Worm (Caenorhabditis elegans): ENCODE data around the gene lyst-1.

Gene lyst-1

ce11 chrX:12174686-12175404 is 33.9 kb upstream of the lyst-1 start:
- TF ChIP-seq nhr-80 (tag; optimal IDR thresholded peaks at IDR 0.05) (peak; percentile 60), sptf-2 (GFP tag; optimal IDR thresholded peaks at IDR 0.05) (no peak)

- TF ChIP-seq nhr-80 (tag; optimal IDR thresholded peaks at IDR 0.05) = peak; percentile 32
- TF ChIP-seq rec-8 (tag; optimal IDR thresholded peaks at IDR 0.05) = no peak
Measured at ce11 chrX:12173989-12174388, 33.0 kb upstream of the lyst-1 start.

DNA sequence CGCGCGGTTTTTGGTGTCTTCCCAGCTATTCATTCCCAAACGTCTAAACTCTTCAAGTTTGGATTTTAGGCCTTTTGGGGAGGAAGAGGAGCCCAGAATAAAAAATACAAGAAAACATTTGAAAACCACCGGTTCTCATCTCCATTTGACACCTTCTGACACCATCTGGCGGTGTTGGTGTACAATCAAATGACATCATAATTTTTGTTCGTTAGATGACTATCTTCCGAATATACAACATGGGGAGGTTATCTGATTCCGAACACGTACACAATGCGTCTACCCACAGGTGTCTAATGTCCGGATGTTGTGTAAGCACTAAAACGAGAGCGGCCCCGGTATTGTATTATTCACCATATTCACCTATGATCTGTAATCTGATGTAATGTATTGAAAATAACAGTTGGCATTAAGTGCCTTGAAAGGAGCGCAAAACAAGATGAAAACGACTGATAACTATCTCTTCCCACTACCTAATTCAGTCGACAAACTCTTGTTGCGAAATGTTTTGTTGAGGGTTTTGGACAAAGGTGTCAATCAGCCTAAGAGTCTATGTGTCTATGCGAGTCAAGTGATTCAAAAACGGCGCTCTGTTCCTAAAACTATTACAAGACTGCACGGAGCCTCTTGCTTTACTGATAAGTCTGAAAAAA is 31.7 kb upstream of the lyst-1 start:
- TF ChIP-seq nfya-2 (GFP tag; IDR thresholded peaks at IDR 0.05) (no peak), nfyb-1 (GFP tag; IDR thresholded peaks at IDR 0.05) (peak; percentile 68), ets-4 (GFP tag; optimal IDR thresholded peaks at IDR 0.05) (peak; percentile 71), B0336.3 (GFP tag; IDR thresholded peaks at IDR 0.05) (peak; percentile 33; the same call in 1 of the 2 replicates), tbp1 (GFP tag; optimal IDR thresholded peaks at IDR 0.05) (peak; percentile 14), nhr-80 (tag; optimal IDR thresholded peaks at IDR 0.05) (peak; percentile 98), dox-1 (GFP tag; IDR thresholded peaks at IDR 0.05) (peak; percentile 56; the same call in 1 of the 2 replicates), lin-40 (tag; optimal IDR thresholded peaks at IDR 0.05) (no peak), Y79H2A.3 (GFP tag; conservative IDR thresholded peaks at IDR 0.05) (no peak), ztf-22 (GFP tag; optimal IDR thresholded peaks at IDR 0.05) (peak; percentile 3), nhr-90 (tag; optimal IDR thresholded peaks at IDR 0.05) (peak; percentile 60), atf-7 (tag; optimal IDR thresholded peaks at IDR 0.05) (peak; percentile 6), unc-62 (GFP tag; optimal IDR thresholded peaks at IDR 0.05) (peak; percentile 96), lsl-1 (GFP tag; optimal IDR thresholded peaks at IDR 0.05) (no peak), chd-7 (tag; optimal IDR thresholded peaks at IDR 0.05) (peak; percentile 31), let-607 (tag; optimal IDR thresholded peaks at IDR 0.05) (peak; percentile 43 to 56), cebp-1 (GFP tag; IDR thresholded peaks at IDR 0.05) (peak; percentile 93), cebp-1 (tag; optimal IDR thresholded peaks at IDR 0.05) (peak; percentile 95)

ce11 chrX:12171631-12172348 is 30.8 kb upstream of the lyst-1 start, which contains the start of gene F57G12.1:
TSS of gene F57G12.1 (minus strand) at chrX:12171681.
- TF ChIP-seq ceh-27 (GFP tag; optimal IDR thresholded peaks at IDR 0.05) = peak; percentile 69
- no peak for TF ChIP-seq ceh-100 (GFP tag; IDR thresholded peaks at IDR 0.05)
- no peak for TF ChIP-seq F57C9.4 (tag; optimal IDR thresholded peaks at IDR 0.05)
- no peak for TF ChIP-seq lag-1 (GFP tag; IDR thresholded peaks at IDR 0.05)
- TF ChIP-seq ekl-4 (GFP tag; IDR thresholded peaks at IDR 0.05) = 0 out of 2 replicates have a peak, but pooled peaks have one; percentile 46
- TF ChIP-seq T07F8.4 (tag; optimal IDR thresholded peaks at IDR 0.05) = no peak
- peak; percentile 59 for TF ChIP-seq unc-62 (GFP tag; optimal IDR thresholded peaks at IDR 0.05)
- TF ChIP-seq nhr-179 (tag; optimal IDR thresholded peaks at IDR 0.05) = no peak
- TF ChIP-seq lin-40 (tag; optimal IDR thresholded peaks at IDR 0.05) = peak; percentile 34
- peak; percentile 22; the same call in 1 of the 2 replicates for TF ChIP-seq rcor-1 (GFP tag; IDR thresholded peaks at IDR 0.05)
- TF ChIP-seq hlh-26 (GFP tag; conservative IDR thresholded peaks at IDR 0.05) = no peak
- peak; percentile 1 for TF ChIP-seq F23B12.7 (tag; optimal IDR thresholded peaks at IDR 0.05; ENCODE audit: insufficient read depth)
- peak; percentile 55; the same call in 1 of the 2 replicates for TF ChIP-seq Y56A3A.18 (GFP tag; IDR thresholded peaks at IDR 0.05)
- TF ChIP-seq bed-1 (GFP tag; IDR thresholded peaks at IDR 0.05) = no peak
- no peak for TF ChIP-seq fkh-3 (tag; optimal IDR thresholded peaks at IDR 0.05)
- 0 out of 2 replicates have a peak, but pooled peaks have one; percentile 12 for TF ChIP-seq attf-6 (GFP tag; IDR thresholded peaks at IDR 0.05)
- TF ChIP-seq ccch-3 (GFP tag; optimal IDR thresholded peaks at IDR 0.05) = peak; percentile 4
- 0 out of 2 replicates have a peak, but pooled peaks have one; percentile 28 for TF ChIP-seq D2030.7 (GFP tag; IDR thresholded peaks at IDR 0.05)
- no peak for TF ChIP-seq lsl-1 (GFP tag; optimal IDR thresholded peaks at IDR 0.05)
- TF ChIP-seq xnd-1 (tag; optimal IDR thresholded peaks at IDR 0.05) = no peak
- TF ChIP-seq F10E7.11 (tag; optimal IDR thresholded peaks at IDR 0.05) = no peak
- TF ChIP-seq ztf-26 (tag; optimal IDR thresholded peaks at IDR 0.05) = peak; percentile 16
- TF ChIP-seq ceh-91 (GFP tag; IDR thresholded peaks at IDR 0.05) = no peak
